Worm (Caenorhabditis elegans) whole organism, young adult: ENCODE measurements around the gene Y57G11C.8.

Experiments
- B0019.2 ChIP-seq: fragments of 200-800 bp; sonication (Bioruptor generic); conservative IDR thresholded peaks from 2 replicates; pipeline ENCODE4 v1.3.6; 2022; ENCODE audit warnings: missing genetic modification reagents, missing genetic modification characterization, missing compliant biosample characterization
- B0261.1 ChIP-seq: sonication (generic microtip); optimal IDR thresholded peaks from 2 replicates; lab custom pipeline; 2016; ENCODE audit warnings: mild to moderate bottlenecking, missing genetic modification characterization, moderate library complexity, missing compliant biosample characterization
- C06A6.2 ChIP-seq: fragments of 200-800 bp; sonication (Bioruptor generic); conservative IDR thresholded peaks from 2 replicates; pipeline ENCODE4 v1.3.6; 2022; ENCODE audit warnings: missing genetic modification characterization, missing compliant biosample characterization
- C17E4.6 ChIP-seq: fragments of 200-800 bp; sonication (Bioruptor generic); IDR thresholded peaks from 2 replicates; pipeline ENCODE4 v1.3.6; 2022; ENCODE audit warnings: missing genetic modification reagents, missing genetic modification characterization, missing compliant biosample characterization
- F10E7.11 ChIP-seq: sonication (generic microtip); optimal IDR thresholded peaks from 2 replicates; lab custom pipeline; 2017; ENCODE audit warnings: mild to moderate bottlenecking, missing genetic modification characterization, moderate library complexity, missing compliant biosample characterization
- F37B4.10 ChIP-seq: fragments of 200-800 bp; sonication (Bioruptor generic); IDR thresholded peaks from 2 replicates; pipeline ENCODE4 v1.3.6; 2022; ENCODE audit warnings: missing genetic modification characterization, missing compliant biosample characterization
- F49E8.2 ChIP-seq: sonication (generic microtip); optimal IDR thresholded peaks from 3 replicates; lab custom pipeline; 2017; ENCODE audit warnings: missing genetic modification characterization, mild to moderate bottlenecking, missing compliant biosample characterization, antibody characterized with exemption, moderate library complexity; ENCODE audit not compliant: insufficient read depth
- F57A8.1 ChIP-seq: fragments of 200-800 bp; sonication (Bioruptor generic); optimal IDR thresholded peaks from 2 replicates; lab custom pipeline; 2018; ENCODE audit warnings: mild to moderate bottlenecking, missing genetic modification characterization, moderate library complexity, missing compliant biosample characterization
- F57C9.4 ChIP-seq: sonication (generic microtip); optimal IDR thresholded peaks from 2 replicates; lab custom pipeline; 2017; ENCODE audit warnings: mild to moderate bottlenecking, missing genetic modification characterization, missing compliant biosample characterization
- K11D2.4 ChIP-seq: fragments of 200-800 bp; sonication (Bioruptor generic); IDR thresholded peaks from 2 replicates; pipeline ENCODE4 v1.3.6; 2022; ENCODE audit warnings: missing genetic modification reagents, missing genetic modification characterization, missing compliant biosample characterization
- T07F8.4 ChIP-seq: sonication (generic microtip); optimal IDR thresholded peaks from 2 replicates; lab custom pipeline; 2016; ENCODE audit warnings: mild to moderate bottlenecking, missing genetic modification characterization, moderate library complexity, missing compliant biosample characterization
- Y56A3A.18 ChIP-seq: fragments of 200-800 bp; sonication (Bioruptor generic); IDR thresholded peaks from 2 replicates; pipeline ENCODE4 v1.3.6; 2022; ENCODE audit warnings: missing genetic modification reagents, missing genetic modification characterization, missing compliant biosample characterization
- ZK185.1 ChIP-seq: sonication (generic microtip); optimal IDR thresholded peaks from 2 replicates; lab custom pipeline; 2016; ENCODE audit warnings: mild to moderate bottlenecking, missing genetic modification characterization, missing compliant biosample characterization; ENCODE audit not compliant: poor library complexity, severe bottlenecking
- aptf-3 ChIP-seq: fragments of 200-800 bp; sonication (Bioruptor generic); IDR thresholded peaks from 2 replicates; pipeline ENCODE4 v1.3.6; 2022; ENCODE audit warnings: missing genetic modification characterization, missing compliant biosample characterization
- athp-1 ChIP-seq: sonication (generic microtip); optimal IDR thresholded peaks from 2 replicates; lab custom pipeline; 2017; ENCODE audit warnings: mild to moderate bottlenecking, missing genetic modification characterization, missing compliant biosample characterization
- bed-2 ChIP-seq: fragments of 200-800 bp; sonication (Bioruptor generic); IDR thresholded peaks from 2 replicates; pipeline ENCODE4 v1.3.6; 2022; ENCODE audit warnings: missing genetic modification reagents, missing genetic modification characterization, missing compliant biosample characterization
- cebp-2 ChIP-seq: fragments of 200-800 bp; sonication (Bioruptor generic); IDR thresholded peaks from 2 replicates; pipeline ENCODE4 v1.3.6; 2022; ENCODE audit warnings: missing genetic modification characterization, missing compliant biosample characterization
- ceh-100 ChIP-seq: fragments of 200-800 bp; sonication (Bioruptor generic); IDR thresholded peaks from 2 replicates; pipeline ENCODE4 v1.3.6; 2022; ENCODE audit warnings: missing genetic modification reagents, missing genetic modification characterization, missing compliant biosample characterization
- ceh-58 ChIP-seq: fragments of 200-800 bp; sonication (Bioruptor generic); IDR thresholded peaks from 2 replicates; pipeline ENCODE4 v1.3.6; 2022; ENCODE audit warnings: missing genetic modification characterization, missing compliant biosample characterization
- chd-7 ChIP-seq: sonication (generic microtip); optimal IDR thresholded peaks from 2 replicates; lab custom pipeline; 2016; ENCODE audit warnings: mild to moderate bottlenecking, missing genetic modification characterization, moderate library complexity, missing compliant biosample characterization
- die-1 ChIP-seq: sonication (generic microtip); optimal IDR thresholded peaks from 2 replicates; lab custom pipeline; 2016; ENCODE audit warnings: missing genotype, mild to moderate bottlenecking, missing genetic modification characterization, missing compliant biosample characterization
- efl-1 ChIP-seq: fragments of 150-350 bp; optimal IDR thresholded peaks from 2 replicates; lab custom pipeline; 2014; ENCODE audit warnings: missing biosample characterization, missing genetic modification reagents, missing genetic modification characterization
- egl-18 ChIP-seq: fragments of 200-800 bp; sonication (Bioruptor generic); IDR thresholded peaks from 2 replicates; pipeline ENCODE4 v1.3.6; 2022; ENCODE audit warnings: missing genetic modification reagents, missing genetic modification characterization, missing compliant biosample characterization
- ekl-4 ChIP-seq: fragments of 200-800 bp; sonication (Bioruptor generic); IDR thresholded peaks from 2 replicates; pipeline ENCODE4 v1.3.6; 2022; ENCODE audit warnings: missing genetic modification reagents, missing genetic modification characterization, missing compliant biosample characterization
- hlh-26 ChIP-seq: fragments of 200-800 bp; sonication (Bioruptor generic); conservative IDR thresholded peaks from 2 replicates; pipeline ENCODE4 v1.3.6; 2022; ENCODE audit warnings: missing genetic modification reagents, missing genetic modification characterization, missing compliant biosample characterization
- hmg-1.2 ChIP-seq: fragments of 200-800 bp; sonication (Bioruptor generic); IDR thresholded peaks from 2 replicates; pipeline ENCODE4 v1.3.6; 2022; ENCODE audit warnings: missing genetic modification reagents, missing genetic modification characterization, missing compliant biosample characterization
- hmg-20 ChIP-seq: fragments of 200-800 bp; sonication (Bioruptor generic); IDR thresholded peaks from 2 replicates; pipeline ENCODE4 v1.3.6; 2022; ENCODE audit warnings: missing genetic modification reagents, missing genetic modification characterization, missing compliant biosample characterization
- hrde-1 ChIP-seq: sonication (generic microtip); optimal IDR thresholded peaks from 2 replicates; lab custom pipeline; 2016; ENCODE audit warnings: missing genetic modification characterization, mild to moderate bottlenecking, missing compliant biosample characterization, moderate library complexity, missing genotype, missing genetic modification reagents, borderline replicate concordance
- let-526 ChIP-seq: fragments of 200-800 bp; sonication (Bioruptor generic); IDR thresholded peaks from 2 replicates; pipeline ENCODE4 v1.3.6; 2022; ENCODE audit warnings: missing genetic modification reagents, missing genetic modification characterization, missing compliant biosample characterization
- madf-10 ChIP-seq: sonication (generic microtip); optimal IDR thresholded peaks from 2 replicates; lab custom pipeline; 2016; ENCODE audit warnings: mild to moderate bottlenecking, missing genetic modification characterization, missing compliant biosample characterization
- madf-6 ChIP-seq: fragments of 200-800 bp; sonication (Bioruptor generic); IDR thresholded peaks from 2 replicates; pipeline ENCODE4 v1.3.6; 2022; ENCODE audit warnings: missing genetic modification reagents, missing genetic modification characterization, missing compliant biosample characterization
- mcd-1 ChIP-seq: fragments of 200-800 bp; sonication (Bioruptor generic); IDR thresholded peaks from 2 replicates; pipeline ENCODE4 v1.3.6; 2022; ENCODE audit warnings: missing genetic modification reagents, missing genetic modification characterization, missing compliant biosample characterization
- mel-28 ChIP-seq: sonication (generic microtip); optimal IDR thresholded peaks from 2 replicates; lab custom pipeline; 2016; ENCODE audit warnings: borderline replicate concordance, mild to moderate bottlenecking, missing genetic modification characterization, missing compliant biosample characterization
- nfya-1 ChIP-seq: sonication (generic microtip); optimal IDR thresholded peaks from 2 replicates; lab custom pipeline; 2017; ENCODE audit warnings: antibody characterized with exemption, missing compliant biosample characterization, missing genetic modification characterization, borderline replicate concordance; ENCODE audit not compliant: insufficient read depth
- nfya-2 ChIP-seq: fragments of 200-800 bp; sonication (Bioruptor generic); IDR thresholded peaks from 2 replicates; pipeline ENCODE4 v1.3.6; 2022; ENCODE audit warnings: missing genetic modification reagents, missing genetic modification characterization, missing compliant biosample characterization
- nfyb-1 ChIP-seq: fragments of 200-800 bp; sonication (Bioruptor generic); IDR thresholded peaks from 2 replicates; pipeline ENCODE4 v1.3.6; 2022; ENCODE audit warnings: missing genetic modification reagents, missing genetic modification characterization, missing compliant biosample characterization
- nhr-120 ChIP-seq: fragments of 200-800 bp; sonication (Bioruptor generic); IDR thresholded peaks from 2 replicates; pipeline ENCODE4 v1.3.6; 2022; ENCODE audit warnings: missing genetic modification characterization, missing compliant biosample characterization
- nhr-179 ChIP-seq: sonication (generic microtip); optimal IDR thresholded peaks from 2 replicates; lab custom pipeline; 2016; ENCODE audit warnings: mild to moderate bottlenecking, missing genetic modification characterization, missing compliant biosample characterization
- pha-4 ChIP-seq: fragments of 150-350 bp; sonication (generic microtip); optimal IDR thresholded peaks from 2 replicates; lab custom pipeline; 2014; ENCODE audit warnings: missing biosample characterization, missing genetic modification reagents, missing genetic modification characterization
- rcor-1 ChIP-seq: fragments of 200-800 bp; sonication (Bioruptor generic); IDR thresholded peaks from 2 replicates; pipeline ENCODE4 v1.3.6; 2022; ENCODE audit warnings: missing genetic modification reagents, missing genetic modification characterization, missing compliant biosample characterization
- sea-2 ChIP-seq: fragments of 200-800 bp; sonication (Bioruptor generic); IDR thresholded peaks from 2 replicates; pipeline ENCODE4 v1.3.6; 2022; ENCODE audit warnings: missing genetic modification characterization, missing compliant biosample characterization
- snpc-3.4 ChIP-seq: sonication (generic microtip); optimal IDR thresholded peaks from 2 replicates; lab custom pipeline; 2017; ENCODE audit warnings: missing genetic modification characterization, mild to moderate bottlenecking, missing compliant biosample characterization, antibody characterized with exemption, moderate library complexity, missing genotype, missing genetic modification reagents
- sptf-2 ChIP-seq: fragments of 200-800 bp; sonication (Bioruptor generic); optimal IDR thresholded peaks from 2 replicates; lab custom pipeline; 2018; ENCODE audit warnings: mild to moderate bottlenecking, missing genetic modification characterization, missing compliant biosample characterization
- tlf-1 ChIP-seq: fragments of 200-800 bp; sonication (Bioruptor generic); optimal IDR thresholded peaks from 2 replicates; lab custom pipeline; 2018; ENCODE audit warnings: mild to moderate bottlenecking, missing genetic modification characterization, missing compliant biosample characterization
- xnd-1 ChIP-seq: sonication (generic microtip); optimal IDR thresholded peaks from 2 replicates; lab custom pipeline; 2016; ENCODE audit warnings: missing genotype, missing genetic modification reagents, missing genetic modification characterization, missing compliant biosample characterization
- ztf-22 ChIP-seq: fragments of 200-800 bp; sonication (Bioruptor generic); optimal IDR thresholded peaks from 2 replicates; lab custom pipeline; 2018; ENCODE audit warnings: mild to moderate bottlenecking, missing genetic modification characterization, moderate library complexity, missing compliant biosample characterization
- ztf-25 ChIP-seq: fragments of 200-800 bp; sonication (Bioruptor generic); IDR thresholded peaks from 2 replicates; pipeline ENCODE4 v1.3.6; 2022; ENCODE audit warnings: missing genetic modification reagents, missing genetic modification characterization, missing compliant biosample characterization
- ztf-3 ChIP-seq: fragments of 200-800 bp; sonication (Bioruptor generic); optimal IDR thresholded peaks from 2 replicates; lab custom pipeline; 2018; ENCODE audit warnings: mild to moderate bottlenecking, missing genetic modification characterization, missing compliant biosample characterization
- ztf-6 ChIP-seq: fragments of 200-800 bp; sonication (Bioruptor generic); IDR thresholded peaks from 2 replicates; pipeline ENCODE4 v1.3.6; 2022; ENCODE audit warnings: missing genetic modification reagents, missing genetic modification characterization, missing compliant biosample characterization

Y57G11C.8 gene

DNA sequence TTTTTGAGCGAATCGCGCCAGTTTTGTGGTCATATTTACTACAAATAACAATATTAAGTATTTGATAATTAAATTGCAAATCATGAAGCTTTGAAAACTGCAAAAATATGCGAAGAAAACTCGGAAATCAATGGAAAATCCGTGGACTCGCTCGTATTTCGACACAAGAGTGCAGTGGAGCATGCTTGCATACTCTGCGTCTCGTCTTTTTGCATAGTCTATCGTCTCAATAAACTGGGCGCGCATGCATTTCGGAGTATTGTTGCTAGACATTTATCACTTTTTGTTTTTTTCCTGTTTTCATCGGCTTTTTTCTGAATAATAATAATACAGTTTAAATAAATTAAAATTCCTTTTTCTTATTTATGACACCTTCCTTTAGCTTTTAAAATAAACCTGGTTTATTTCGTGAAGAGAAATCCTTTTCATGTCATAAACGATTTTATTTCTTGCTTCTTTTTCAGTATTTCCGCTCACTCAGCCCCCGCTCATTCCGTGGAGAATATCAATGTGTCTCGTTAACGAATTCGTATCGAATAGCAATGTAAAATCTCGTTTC lies 13.9 kb upstream of the Y57G11C.8 start, which contains the start of the genes mrps-7 and Y57G11C.3 (continued):
- TF ChIP-seq mel-28 (tag; lab: Kevin White, UChicago) (no peak), hlh-26 (GFP tag; lab: Robert Waterston, UW) (no peak), madf-6 (peak; percentile 73), nfya-2 (GFP tag; lab: Robert Waterston, UW) (no peak), T07F8.4 (tag; lab: Kevin White, UChicago) (no peak), ceh-100 (GFP tag; lab: Robert Waterston, UW) (no peak; the same call in 1 of the 2 replicates), C06A6.2 (no peak), hmg-20 (GFP tag; lab: Robert Waterston, UW) (0 out of 2 replicates have a peak, but pooled peaks have one; percentile 50), efl-1 (GFP tag; lab: Kevin White, UChicago) (peak; percentile 54), let-526 (GFP tag; lab: Robert Waterston, UW) (no peak), ekl-4 (peak; percentile 58; the same call in 1 of the 2 replicates), bed-2 (GFP tag; lab: Robert Waterston, UW) (no peak), F37B4.10 (GFP tag; lab: Robert Waterston, UW) (no peak), hmg-1.2 (peak; percentile 99), xnd-1 (tag; lab: Kevin White, UChicago) (peak; percentile 12), sea-2 (GFP tag; lab: Robert Waterston, UW) (no peak), hrde-1 (tag; lab: Kevin White, UChicago) (no peak), nhr-179 (tag; lab: Kevin White, UChicago) (no peak), F10E7.11 (tag; lab: Kevin White, UChicago) (no peak), F57A8.1 (GFP tag; lab: Kevin White, UChicago) (no peak), pha-4 (peak; percentile 80), tlf-1 (peak; percentile 20), rcor-1 (GFP tag; lab: Robert Waterston, UW) (peak; percentile 83), aptf-3 (GFP tag; lab: Robert Waterston, UW) (no peak), athp-1 (tag; lab: Kevin White, UChicago) (peak; percentile 30), die-1 (tag; lab: Kevin White, UChicago) (no peak), ztf-3 (GFP tag; lab: Kevin White, UChicago) (no peak), madf-10 (tag; lab: Kevin White, UChicago) (no peak), K11D2.4 (peak; percentile 70), mcd-1 (GFP tag; lab: Robert Waterston, UW) (peak; percentile 99), chd-7 (no peak), nhr-120 (no peak), snpc-3.4 (tag; lab: Kevin White, UChicago) (peak; percentile 36), ztf-25 (GFP tag; lab: Robert Waterston, UW) (no peak), nfyb-1 (GFP tag; lab: Robert Waterston, UW) (peak; percentile 42; the same call in 1 of the 2 replicates), sptf-2 (GFP tag; lab: Kevin White, UChicago) (no peak), nfya-1 (no peak), cebp-2 (no peak), ZK185.1 (peak; percentile 78), ztf-22 (GFP tag; lab: Kevin White, UChicago) (no peak), B0261.1 (tag; lab: Kevin White, UChicago) (no peak), egl-18 (GFP tag; lab: Robert Waterston, UW) (no peak), ztf-6 (GFP tag; lab: Robert Waterston, UW) (no peak), Y56A3A.18 (GFP tag; lab: Robert Waterston, UW) (no peak), F49E8.2 (peak; percentile 67), ceh-58 (GFP tag; lab: Robert Waterston, UW) (no peak), B0019.2 (GFP tag; lab: Robert Waterston, UW) (no peak), F57C9.4 (no peak), C17E4.6 (no peak)
